Worm (Caenorhabditis elegans) whole organism, L4/young adult: ENCODE measurements around the gene clp-1.

Experiments
- W03F9.2 ChIP-seq: fragments of 150-350 bp; optimal IDR thresholded peaks from 2 replicates; lab custom pipeline; 2014; ENCODE audit warnings: missing biosample characterization, missing genetic modification characterization
- dao-5 ChIP-seq: sonication (generic microtip); optimal IDR thresholded peaks from 2 replicates; lab custom pipeline; 2016; ENCODE audit warnings: missing genotype, missing genetic modification characterization, moderate library complexity, missing compliant biosample characterization
- him-1 ChIP-seq: sonication (generic microtip); optimal IDR thresholded peaks from 2 replicates; lab custom pipeline; 2016; ENCODE audit warnings: missing genotype, missing genetic modification reagents, missing genetic modification characterization, missing compliant biosample characterization

clp-1 gene

DNA sequence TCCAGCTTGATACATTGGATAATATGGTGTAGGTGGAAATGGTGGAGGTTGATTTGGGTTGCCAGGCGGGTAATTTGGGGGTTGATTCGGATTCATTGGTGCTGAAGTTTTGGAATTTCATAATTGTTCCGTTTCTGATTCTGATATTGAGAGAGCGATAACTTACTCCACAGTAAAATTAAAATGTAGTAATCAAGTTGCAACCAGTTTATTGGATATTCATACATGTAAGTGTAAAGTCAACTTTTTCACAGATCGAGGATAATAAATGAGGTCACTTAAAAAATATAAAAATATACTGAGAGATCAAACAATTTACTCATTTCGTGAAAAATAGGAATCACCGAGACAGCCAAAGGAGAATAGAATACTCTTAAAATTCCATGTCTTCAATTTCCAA is 48.2 kb downstream of the clp-1 start, which contains the start of gene mdt-30:
Gene mdt-30 (minus strand): TSS at position 101 of the 400 bp plus-strand sequence.
- TF ChIP-seq W03F9.2 (no peak), him-1 (no peak), dao-5 (tag; lab: Kevin White, UChicago) (no peak)

DNA sequence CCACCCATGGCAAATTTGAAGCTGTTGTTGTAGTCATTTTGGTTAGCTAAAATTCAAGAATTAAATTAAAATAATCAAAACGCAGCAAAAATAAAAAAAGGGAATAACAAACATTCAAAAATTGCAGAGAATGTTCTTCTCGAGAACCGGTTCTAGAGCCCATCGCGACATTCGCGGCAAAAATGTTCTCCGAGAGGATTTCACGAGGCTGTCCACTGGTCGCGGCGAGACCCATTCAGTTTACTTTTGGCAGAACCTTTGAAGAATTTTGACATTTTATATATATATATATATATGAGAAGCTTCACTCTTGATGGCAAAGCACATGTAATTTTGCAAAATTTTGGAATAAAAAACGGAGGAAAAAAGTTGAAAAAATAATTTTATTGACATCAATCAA is 49.7 kb downstream of the clp-1 start, which contains the start of gene F44B9.8:
Gene F44B9.8 (minus strand): TSS at position 163 of the 400 bp plus-strand sequence.
- TF ChIP-seq him-1 (no peak), dao-5 (tag; lab: Kevin White, UChicago) (no peak), W03F9.2 (peak; percentile 29)

DNA sequence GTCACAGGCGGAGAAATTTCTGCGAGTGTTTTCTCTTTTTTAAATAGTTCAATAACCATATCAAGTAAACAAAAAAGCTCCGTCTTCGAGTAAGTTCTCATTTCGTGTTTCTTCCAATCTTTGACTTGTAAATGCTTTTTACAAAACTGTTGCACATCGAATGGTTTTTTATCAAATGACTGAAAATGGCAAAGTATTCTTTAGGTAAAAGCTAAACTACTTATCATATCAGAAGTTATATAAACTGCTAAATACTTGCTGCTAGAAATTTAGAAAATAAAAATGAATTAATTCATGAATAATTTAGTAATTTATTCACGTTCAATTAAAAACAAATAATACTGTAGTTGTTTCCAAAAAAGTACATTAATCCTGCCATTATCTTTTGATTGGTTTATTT is 51.2 kb downstream of the clp-1 start, which contains the start of gene F44B9.9:
Gene F44B9.9 (minus strand): TSS at position 101 of the 400 bp plus-strand sequence.
- no peak for TF ChIP-seq him-1
- no peak for TF ChIP-seq W03F9.2
- TF ChIP-seq dao-5 (tag; lab: Kevin White, UChicago) = no peak

DNA sequence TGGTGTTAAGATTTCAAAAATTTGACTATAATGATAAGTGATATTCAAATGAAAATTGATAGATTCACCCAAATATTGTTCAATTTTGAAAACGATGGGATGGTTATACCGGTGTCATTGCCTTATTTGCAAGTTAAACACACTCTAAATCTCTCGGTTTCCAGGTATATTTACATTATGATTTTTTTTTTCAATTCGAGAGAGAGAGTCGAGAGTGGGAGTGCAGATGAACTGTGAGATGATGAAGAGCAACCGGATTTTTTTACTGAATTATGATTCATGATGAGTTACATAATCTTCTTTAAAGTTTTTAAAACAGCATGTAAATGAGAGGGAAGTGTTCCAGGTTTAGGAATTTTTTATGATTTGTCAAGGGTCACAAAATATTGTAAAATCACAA is 53.8 kb downstream of the clp-1 start, which contains the start of gene F44B9.10:
Gene F44B9.10 (minus strand): TSS at position 101 of the 400 bp plus-strand sequence.
- TF ChIP-seq W03F9.2 (no peak), dao-5 (tag; lab: Kevin White, UChicago) (no peak), him-1 (no peak)
